Worm (Caenorhabditis elegans) whole organism, L1 larva: ENCODE measurements around the gene ceh-34.

Source experiments
- C04F5.9 ChIP-seq: sonication (generic microtip); optimal IDR thresholded peaks from 2 replicates; lab custom pipeline; 2016; ENCODE audit warnings: missing genetic modification characterization, missing compliant biosample characterization
- C34B4.2 ChIP-seq: sonication (generic microtip); optimal IDR thresholded peaks from 2 replicates; lab custom pipeline; 2017; ENCODE audit warnings: mild to moderate bottlenecking, missing genetic modification characterization, missing compliant biosample characterization
- aha-1 ChIP-seq: fragments of 150-350 bp; optimal IDR thresholded peaks from 2 replicates; lab custom pipeline; 2014; ENCODE audit warnings: missing biosample characterization, missing genetic modification characterization
- alr-1 ChIP-seq: fragments of 200-800 bp; sonication (Bioruptor generic); optimal IDR thresholded peaks from 2 replicates; lab custom pipeline; 2018; ENCODE audit warnings: borderline replicate concordance, mild to moderate bottlenecking, missing genetic modification characterization, missing compliant biosample characterization
- aly-2 ChIP-seq: fragments of 150-350 bp; optimal IDR thresholded peaks from 2 replicates; lab custom pipeline; 2014; ENCODE audit warnings: missing biosample characterization, missing genetic modification characterization
- ama-1 ChIP-seq: fragments of 150-350 bp; optimal IDR thresholded peaks from 2 replicates; lab custom pipeline; 2014
- ceh-63 ChIP-seq: fragments of 200-800 bp; sonication (Bioruptor generic); optimal IDR thresholded peaks from 2 replicates; lab custom pipeline; 2018; ENCODE audit warnings: mild to moderate bottlenecking, missing genetic modification characterization, missing compliant biosample characterization
- ceh-8 ChIP-seq: fragments of 200-800 bp; sonication (Bioruptor generic); optimal IDR thresholded peaks from 2 replicates; lab custom pipeline; 2018; ENCODE audit warnings: mild to moderate bottlenecking, missing genetic modification characterization, moderate library complexity, missing compliant biosample characterization
- ceh-82 ChIP-seq, 3 experiments: fragments of 150-350 bp in 1 of 3; sonication (generic microtip) in 2 of 3; optimal IDR thresholded peaks; 2 replicates each; lab custom pipeline; 2014 to 2017; ENCODE audit warnings: missing biosample characterization in 3 of 3, missing genetic modification characterization in 3 of 3
- ceh-88 ChIP-seq: fragments of 200-800 bp; sonication (Bioruptor generic); IDR thresholded peaks from 2 replicates; pipeline ENCODE4 v1.3.6; 2022; ENCODE audit warnings: missing genetic modification characterization, missing compliant biosample characterization
- ceh-90 ChIP-seq: sonication (generic microtip); optimal IDR thresholded peaks from 2 replicates; lab custom pipeline; 2016; ENCODE audit warnings: missing genetic modification characterization, missing compliant biosample characterization
- ces-1 ChIP-seq: fragments of 150-350 bp; optimal IDR thresholded peaks from 2 replicates; lab custom pipeline; 2014; ENCODE audit warnings: missing biosample characterization, missing genetic modification reagents, missing genetic modification characterization
- dpl-1 ChIP-seq, 3 experiments: fragments of 150-350 bp in 2 of 3; sonication (generic microtip) in 1 of 3; optimal IDR thresholded peaks; 2 replicates each; lab custom pipeline; 2014 to 2017; ENCODE audit warnings: missing biosample characterization in 3 of 3, missing genetic modification characterization in 3 of 3, missing genetic modification reagents in 3 of 3
- dsc-1 ChIP-seq: sonication (generic microtip); optimal IDR thresholded peaks from 2 replicates; lab custom pipeline; 2016; ENCODE audit warnings: mild to moderate bottlenecking, missing genetic modification characterization, missing compliant biosample characterization
- efl-3 ChIP-seq: fragments of 200-800 bp; sonication (Bioruptor generic); optimal IDR thresholded peaks from 2 replicates; lab custom pipeline; 2018; ENCODE audit warnings: mild to moderate bottlenecking, missing genetic modification characterization, missing compliant biosample characterization
- elt-3 ChIP-seq, 6 experiments: fragments of 150-350 bp in 1 of 6; sonication (generic microtip); optimal IDR thresholded peaks; 2 replicates each; lab custom pipeline; 2017 to 2018; ENCODE audit warnings: missing biosample characterization in 6 of 6, missing genetic modification characterization in 6 of 6, inconsistent platforms in 1 of 6
- fkh-4 ChIP-seq: sonication (generic microtip); optimal IDR thresholded peaks from 2 replicates; lab custom pipeline; 2016; ENCODE audit warnings: missing compliant biosample characterization, missing genetic modification characterization, borderline replicate concordance
- fos-1 ChIP-seq: fragments of 150-350 bp; optimal IDR thresholded peaks from 2 replicates; lab custom pipeline; 2014; ENCODE audit warnings: missing biosample characterization, missing genetic modification characterization
- hlh-4 ChIP-seq: sonication (generic microtip); optimal IDR thresholded peaks from 2 replicates; lab custom pipeline; 2016; ENCODE audit warnings: mild to moderate bottlenecking, missing genetic modification characterization, missing compliant biosample characterization
- hpl-2 ChIP-seq: fragments of 150-350 bp; optimal IDR thresholded peaks from 2 replicates; lab custom pipeline; 2014; ENCODE audit warnings: missing biosample characterization, missing genetic modification reagents, missing genetic modification characterization
- irx-1 ChIP-seq: sonication (generic microtip); optimal IDR thresholded peaks from 2 replicates; lab custom pipeline; 2016; ENCODE audit warnings: missing genetic modification characterization, missing compliant biosample characterization
- isw-1 ChIP-seq: fragments of 200-800 bp; sonication (Bioruptor generic); IDR thresholded peaks from 2 replicates; pipeline ENCODE4 v1.3.6; 2022; ENCODE audit warnings: missing genetic modification characterization, missing compliant biosample characterization
- lin-13 ChIP-seq: fragments of 150-350 bp; optimal IDR thresholded peaks from 2 replicates; lab custom pipeline; 2014; ENCODE audit warnings: missing biosample characterization, missing genetic modification reagents, missing genetic modification characterization
- lin-14 ChIP-seq: fragments of 200-800 bp; sonication (Bioruptor generic); optimal IDR thresholded peaks from 2 replicates; lab custom pipeline; 2018; ENCODE audit warnings: mild to moderate bottlenecking, missing genetic modification characterization, moderate library complexity, missing compliant biosample characterization
- lin-15B ChIP-seq: fragments of 150-350 bp; sonication (generic microtip); optimal IDR thresholded peaks from 3 replicates; lab custom pipeline; 2014; ENCODE audit warnings: missing biosample characterization, missing genetic modification characterization
- lin-35 ChIP-seq, 2 experiments: fragments of 150-350 bp; optimal IDR thresholded peaks; 2 replicates each; lab custom pipeline; 2014; ENCODE audit warnings: missing biosample characterization in 2 of 2, missing genetic modification characterization in 2 of 2, missing genetic modification reagents in 2 of 2
- mdl-1 ChIP-seq, 2 experiments: fragments of 150-350 bp; optimal IDR thresholded peaks; 2 replicates each; lab custom pipeline; 2014 to 2017; ENCODE audit warnings: missing biosample characterization in 2 of 2, missing genetic modification characterization in 2 of 2, inconsistent platforms in 1 of 2
- mef-2 ChIP-seq: fragments of 150-350 bp; optimal IDR thresholded peaks from 2 replicates; lab custom pipeline; 2014; ENCODE audit warnings: missing biosample characterization, missing genetic modification characterization
- nhr-11 ChIP-seq: fragments of 150-350 bp; optimal IDR thresholded peaks from 2 replicates; lab custom pipeline; 2014; ENCODE audit warnings: missing biosample characterization, missing genetic modification characterization
- nhr-19 ChIP-seq: fragments of 200-800 bp; sonication (Bioruptor generic); conservative IDR thresholded peaks from 2 replicates; pipeline ENCODE4 v1.3.6; 2022; ENCODE audit warnings: missing genetic modification characterization, missing compliant biosample characterization
- nhr-20 ChIP-seq: sonication (generic microtip); optimal IDR thresholded peaks from 2 replicates; lab custom pipeline; 2016; ENCODE audit warnings: mild to moderate bottlenecking, missing genetic modification characterization, missing compliant biosample characterization
- nhr-28 ChIP-seq: fragments of 150-350 bp; optimal IDR thresholded peaks from 2 replicates; lab custom pipeline; 2014; ENCODE audit warnings: missing biosample characterization, missing genetic modification characterization
- nhr-71 ChIP-seq: sonication (generic microtip); optimal IDR thresholded peaks from 2 replicates; lab custom pipeline; 2016; ENCODE audit warnings: mild to moderate bottlenecking, missing genetic modification characterization, moderate library complexity, missing compliant biosample characterization
- nhr-85 ChIP-seq: sonication (generic microtip); peaks from one replicate; lab custom pipeline; 2016; ENCODE audit warnings: missing genetic modification characterization, inconsistent platforms, missing compliant biosample characterization
- nhr-90 ChIP-seq: sonication (generic microtip); optimal IDR thresholded peaks from 2 replicates; lab custom pipeline; 2016; ENCODE audit warnings: mild to moderate bottlenecking, missing genetic modification characterization, missing compliant biosample characterization; ENCODE audit not compliant: poor library complexity
- pag-3 ChIP-seq: sonication (generic microtip); optimal IDR thresholded peaks from 2 replicates; lab custom pipeline; 2017; ENCODE audit warnings: missing genetic modification characterization, mild to moderate bottlenecking, missing compliant biosample characterization, antibody characterized with exemption, borderline replicate concordance; ENCODE audit not compliant: insufficient read depth
- pqm-1 ChIP-seq: sonication (generic microtip); optimal IDR thresholded peaks from 3 replicates; lab custom pipeline; 2017; ENCODE audit warnings: missing biosample characterization, missing genetic modification characterization
- rnt-1 ChIP-seq: sonication (generic microtip); optimal IDR thresholded peaks from 2 replicates; lab custom pipeline; 2016; ENCODE audit warnings: mild to moderate bottlenecking, missing genetic modification characterization, moderate library complexity, missing compliant biosample characterization
- skn-1 ChIP-seq: fragments of 150-350 bp; optimal IDR thresholded peaks from 2 replicates; lab custom pipeline; 2014; ENCODE audit warnings: missing biosample characterization, missing genetic modification characterization
- sox-4 ChIP-seq: sonication (generic microtip); optimal IDR thresholded peaks from 2 replicates; lab custom pipeline; 2016; ENCODE audit warnings: missing genetic modification characterization, missing compliant biosample characterization
- unc-130 ChIP-seq: fragments of 150-350 bp; optimal IDR thresholded peaks from 2 replicates; lab custom pipeline; 2017; ENCODE audit warnings: missing biosample characterization, missing genetic modification characterization, inconsistent platforms
- unc-30 ChIP-seq: sonication (generic microtip); optimal IDR thresholded peaks from 2 replicates; lab custom pipeline; 2017; ENCODE audit warnings: missing biosample characterization, missing genetic modification characterization
- unc-98 ChIP-seq: fragments of 200-800 bp; sonication (Bioruptor generic); IDR thresholded peaks from 2 replicates; pipeline ENCODE4 v1.3.6; 2022; ENCODE audit warnings: missing genetic modification characterization, missing compliant biosample characterization
- zag-1 ChIP-seq: fragments of 150-350 bp; optimal IDR thresholded peaks from 2 replicates; lab custom pipeline; 2014; ENCODE audit warnings: missing biosample characterization, missing genetic modification characterization

Gene ceh-34

ce11 chrV:5295940-5296339, 23.4 kb downstream of the ceh-34 start (continued):
- TF ChIP-seq rnt-1 (peak; percentile 40), nhr-71 (tag; lab: Kevin White, UChicago) (peak; percentile 72), skn-1 (tag; lab: Kevin White, UChicago) (no peak), ces-1 (GFP tag; lab: Kevin White, UChicago) (no peak), C04F5.9 (tag; lab: Kevin White, UChicago) (no peak), mef-2 (tag; lab: Kevin White, UChicago) (no peak), nhr-90 (tag; lab: Kevin White, UChicago) (no peak), C34B4.2 (no peak), aha-1 (no peak), unc-98 (GFP tag; lab: Robert Waterston, UW) (no peak), ceh-90 (tag; lab: Kevin White, UChicago) (no peak), ceh-88 (GFP tag; lab: Robert Waterston, UW) (no peak), isw-1 (GFP tag; lab: Robert Waterston, UW) (no peak), nhr-85 (tag; lab: Kevin White, UChicago) (no peak), ceh-8 (GFP tag; lab: Kevin White, UChicago) (no peak), nhr-11 (tag; lab: Kevin White, UChicago) (no peak), hlh-4 (no peak), efl-3 (GFP tag; lab: Kevin White, UChicago) (no peak), fos-1 (tag; lab: Kevin White, UChicago) (no peak), zag-1 (tag; lab: Kevin White, UChicago) (no peak), unc-130 (peak; percentile 3), pqm-1 (tag; lab: Kevin White, UChicago) (no peak), mdl-1 (tag; optimal IDR thresholded peaks at IDR 0.05; lab: Kevin White, UChicago) (peak in 1 of 2 experiments; percentile 56), aly-2 (tag; lab: Kevin White, UChicago) (no peak), lin-15B (tag; lab: Kevin White, UChicago) (no peak), elt-3 (tag; optimal IDR thresholded peaks at IDR 0.05; lab: Kevin White, UChicago) (no peak), pag-3 (no peak), irx-1 (tag; lab: Kevin White, UChicago) (no peak), lin-13 (GFP tag; lab: Kevin White, UChicago) (no peak), unc-30 (tag; lab: Kevin White, UChicago) (no peak), ama-1 (no peak), dpl-1 (GFP tag; optimal IDR thresholded peaks at IDR 0.05; lab: Kevin White, UChicago) (no peak), ceh-63 (GFP tag; lab: Kevin White, UChicago) (no peak), dsc-1 (peak; percentile 94), lin-14 (GFP tag; lab: Kevin White, UChicago) (peak; percentile 81), nhr-20 (tag; lab: Kevin White, UChicago) (peak; percentile 17), nhr-19 (GFP tag; lab: Robert Waterston, UW) (peak; percentile 22; the same call in 1 of the 2 replicates), sox-4 (tag; lab: Kevin White, UChicago) (no peak)

DNA sequence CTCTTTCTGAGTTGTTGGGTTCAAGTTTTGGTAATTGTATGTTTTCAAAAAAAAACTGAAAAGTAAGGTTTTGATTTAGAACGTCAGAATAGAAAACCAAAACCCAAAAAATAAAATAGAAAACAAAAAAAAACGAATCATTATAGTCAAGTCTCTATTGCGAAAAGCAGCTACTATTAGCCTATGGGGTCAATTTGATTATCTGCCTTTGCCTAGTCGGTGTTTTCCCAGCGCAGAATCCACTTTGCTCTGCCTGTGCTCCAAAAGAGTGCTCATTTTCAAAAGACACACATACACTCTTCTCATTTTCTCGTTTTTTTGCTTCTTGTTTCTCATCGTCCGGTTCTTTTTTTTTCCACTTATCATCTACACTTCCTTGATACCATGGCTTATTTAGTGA, 30.7 kb downstream of the ceh-34 start:
- TF ChIP-seq fkh-4 (tag; lab: Kevin White, UChicago): no peak
- TF ChIP-seq nhr-85 (tag; lab: Kevin White, UChicago): no peak
- no peak for TF ChIP-seq lin-35 (GFP tag; optimal IDR thresholded peaks at IDR 0.05; lab: Kevin White, UChicago)
- TF ChIP-seq irx-1 (tag; lab: Kevin White, UChicago): no peak
- no peak for TF ChIP-seq unc-98 (GFP tag; lab: Robert Waterston, UW)
- no peak for TF ChIP-seq ceh-82 (tag; optimal IDR thresholded peaks at IDR 0.05; lab: Kevin White, UChicago)
- no peak for TF ChIP-seq alr-1 (tag; lab: Kevin White, UChicago)
- TF ChIP-seq hpl-2 (GFP tag; lab: Kevin White, UChicago): no peak
- TF ChIP-seq nhr-28 (tag; lab: Kevin White, UChicago): no peak
